Worm (Caenorhabditis elegans): Measurements from ENCODE around the gene rpl-21.

The rpl-21 gene

ce11 chrIII:8137777-8138176 lies 7.8 kb upstream of the rpl-21 start, which contains the start of gene hsp-12.2:
TSS of gene hsp-12.2 (plus strand) at chrIII:8138077.
- TF ChIP-seq ets-7 (tag; optimal IDR thresholded peaks at IDR 0.05) (no peak), tbx-11 (GFP tag; IDR thresholded peaks at IDR 0.05) (no peak), aly-1 (tag; optimal IDR thresholded peaks at IDR 0.05) (no peak), tbx-37 (GFP tag; conservative IDR thresholded peaks at IDR 0.05) (no peak), tra-4 (tag; optimal IDR thresholded peaks at IDR 0.05) (no peak), B0310.2 (tag; optimal IDR thresholded peaks at IDR 0.05) (no peak)

ce11 chrIII:8136517-8137099 lies 6.6 kb upstream of the rpl-21 start:
- TF ChIP-seq tbx-37 (GFP tag; conservative IDR thresholded peaks at IDR 0.05) (no peak), F13C5.2 (tag; optimal IDR thresholded peaks at IDR 0.05) (no peak), tra-4 (tag; optimal IDR thresholded peaks at IDR 0.05) (no peak), ama-1 (optimal IDR thresholded peaks at IDR 0.05) (peak; percentile 46), B0310.2 (tag; optimal IDR thresholded peaks at IDR 0.05) (no peak), hmg-4 (GFP tag; optimal IDR thresholded peaks at IDR 0.05) (no peak), aly-1 (tag; optimal IDR thresholded peaks at IDR 0.05) (no peak)

ce11 chrIII:8133346-8133745 lies 3.3 kb upstream of the rpl-21 start, which contains the start of gene C14B9.2:
TSS of gene C14B9.2 (plus strand) at chrIII:8133665.
- TF ChIP-seq tra-4 (tag; optimal IDR thresholded peaks at IDR 0.05) (no peak), ets-7 (tag; optimal IDR thresholded peaks at IDR 0.05) (no peak), sea-1 (GFP tag; conservative IDR thresholded peaks at IDR 0.05) (no peak), aly-1 (tag; optimal IDR thresholded peaks at IDR 0.05) (no peak), ama-1 (optimal IDR thresholded peaks at IDR 0.05) (no peak), hmg-4 (GFP tag; optimal IDR thresholded peaks at IDR 0.05) (no peak), hmbx-1 (tag; optimal IDR thresholded peaks at IDR 0.05) (no peak)

ce11 chrIII:8132496-8132895 lies 2.5 kb upstream of the rpl-21 start:
- TF ChIP-seq ceh-13 (GFP tag; optimal IDR thresholded peaks at IDR 0.05) = no peak
- TF ChIP-seq hmbx-1 (tag; optimal IDR thresholded peaks at IDR 0.05) = no peak
- peak; percentile 51 for TF ChIP-seq hmg-4 (GFP tag; optimal IDR thresholded peaks at IDR 0.05)

ce11 chrIII:8129195-8129594 lies 832 bp downstream of the rpl-21 start:
- TF ChIP-seq hnd-1 (tag; optimal IDR thresholded peaks at IDR 0.05) (no peak), hmbx-1 (tag; optimal IDR thresholded peaks at IDR 0.05) (no peak), ceh-36 (tag; optimal IDR thresholded peaks at IDR 0.05) (no peak), ets-7 (tag; optimal IDR thresholded peaks at IDR 0.05) (no peak)

- peak; percentile 71 for TF ChIP-seq hmg-4 (GFP tag; optimal IDR thresholded peaks at IDR 0.05)
- TF ChIP-seq ama-1 (optimal IDR thresholded peaks at IDR 0.05) = no peak
- TF ChIP-seq F13C5.2 (tag; optimal IDR thresholded peaks at IDR 0.05) = peak; percentile 58
- TF ChIP-seq ceh-36 (tag; optimal IDR thresholded peaks at IDR 0.05) = no peak
- peak; percentile 26 for TF ChIP-seq aly-1 (tag; optimal IDR thresholded peaks at IDR 0.05)
- no peak for TF ChIP-seq ceh-13 (GFP tag; optimal IDR thresholded peaks at IDR 0.05)
- TF ChIP-seq ets-7 (tag; optimal IDR thresholded peaks at IDR 0.05) = no peak
- TF ChIP-seq tbx-11 (GFP tag; IDR thresholded peaks at IDR 0.05) = no peak
- TF ChIP-seq scrt-1 (GFP tag; IDR thresholded peaks at IDR 0.05) = no peak
- peak; percentile 54; the same call in 1 of the 2 replicates for TF ChIP-seq sea-1 (GFP tag; conservative IDR thresholded peaks at IDR 0.05)
- no peak for TF ChIP-seq B0310.2 (tag; optimal IDR thresholded peaks at IDR 0.05)
- TF ChIP-seq hnd-1 (tag; optimal IDR thresholded peaks at IDR 0.05) = no peak
- TF ChIP-seq hmbx-1 (tag; optimal IDR thresholded peaks at IDR 0.05) = no peak
Measured at ce11 chrIII:8126978-8127377, 3.0 kb downstream of the rpl-21 start.

ce11 chrIII:8125234-8125633 lies 4.8 kb downstream of the rpl-21 start:
- TF ChIP-seq ama-1 (optimal IDR thresholded peaks at IDR 0.05) (no peak), F13C5.2 (tag; optimal IDR thresholded peaks at IDR 0.05) (peak; percentile 62), scrt-1 (GFP tag; IDR thresholded peaks at IDR 0.05) (no peak), aly-1 (tag; optimal IDR thresholded peaks at IDR 0.05) (no peak), tra-4 (tag; optimal IDR thresholded peaks at IDR 0.05) (no peak), pes-1 (GFP tag; IDR thresholded peaks at IDR 0.05) (no peak)

ce11 chrIII:8124323-8124722 lies 5.7 kb downstream of the rpl-21 start:
- TF ChIP-seq hmg-4 (GFP tag; optimal IDR thresholded peaks at IDR 0.05) (peak; percentile 27), F13C5.2 (tag; optimal IDR thresholded peaks at IDR 0.05) (peak; percentile 30), tbx-37 (GFP tag; conservative IDR thresholded peaks at IDR 0.05) (no peak)

- TF ChIP-seq aly-1 (tag; optimal IDR thresholded peaks at IDR 0.05) (no peak), pes-1 (GFP tag; IDR thresholded peaks at IDR 0.05) (no peak)
Measured at ce11 chrIII:8121923-8122322, 8.1 kb downstream of the rpl-21 start.

- TF ChIP-seq tra-4 (tag; optimal IDR thresholded peaks at IDR 0.05) (no peak), tbx-11 (GFP tag; IDR thresholded peaks at IDR 0.05) (no peak)
Measured at ce11 chrIII:8121132-8121531, 8.9 kb downstream of the rpl-21 start, which contains the start of gene gei-8. TSS of gene gei-8 (minus strand) at chrIII:8121232.

Data from whole organism, early embryonic.